Fruit fly (Drosophila melanogaster) whole organism, embryonic: Measurements from ENCODE around the gene CAH1.

Experiments used
- Atf-2 ChIP-seq: fragments of 200-800 bp; sonication (Bioruptor generic); optimal IDR thresholded peaks from 2 replicates; lab custom pipeline; 2016; ENCODE audit warnings: missing biosample characterization, missing genetic modification characterization
- Awh ChIP-seq: fragments of 200-800 bp; sonication (Bioruptor generic); IDR thresholded peaks from 2 replicates; pipeline ENCODE4, ENCODE4 v1.3.6; 2022; ENCODE audit warnings: missing biosample characterization, missing genetic modification characterization
- CG10147 ChIP-seq: fragments of 200-800 bp; sonication (Bioruptor generic); optimal IDR thresholded peaks from 2 replicates; lab custom pipeline; 2019; ENCODE audit warnings: missing biosample characterization, mild to moderate bottlenecking, missing genetic modification characterization, moderate library complexity
- CG10209 ChIP-seq: fragments of 200-800 bp; sonication (Bioruptor generic); optimal IDR thresholded peaks from 3 replicates; lab custom pipeline; 2017; ENCODE audit warnings: missing biosample characterization, mild to moderate bottlenecking, missing genetic modification characterization, missing genetic modification reagents
- CG10543 ChIP-seq: fragments of 200-800 bp; sonication (Bioruptor generic); optimal IDR thresholded peaks from 3 replicates; lab custom pipeline; 2017; ENCODE audit warnings: missing biosample characterization, mild to moderate bottlenecking, missing genetic modification characterization, moderate library complexity
- CG11398 ChIP-seq: fragments of 200-800 bp; sonication (Bioruptor generic); optimal IDR thresholded peaks from 2 replicates; lab custom pipeline; 2016; ENCODE audit warnings: missing biosample characterization, missing genetic modification characterization
- CG11504 ChIP-seq: fragments of 200-800 bp; sonication (Bioruptor generic); optimal IDR thresholded peaks from 3 replicates; lab custom pipeline; 2019; ENCODE audit warnings: missing biosample characterization, mild to moderate bottlenecking, missing genetic modification characterization, moderate library complexity
- CG12071 ChIP-seq: fragments of 200-800 bp; sonication (Bioruptor generic); optimal IDR thresholded peaks from 3 replicates; lab custom pipeline; 2018; ENCODE audit warnings: missing biosample characterization, mild to moderate bottlenecking, missing genetic modification characterization
- CG1233 ChIP-seq: fragments of 200-800 bp; sonication (Bioruptor generic); optimal IDR thresholded peaks from 4 replicates; lab custom pipeline; 2018; ENCODE audit warnings: missing biosample characterization, mild to moderate bottlenecking, missing genetic modification characterization
- CG13123 ChIP-seq: fragments of 200-800 bp; sonication (Bioruptor generic); optimal IDR thresholded peaks from 2 replicates; lab custom pipeline; 2016; ENCODE audit warnings: missing biosample characterization, missing genetic modification characterization
- CG13424 ChIP-seq: fragments of 200-800 bp; sonication (Bioruptor generic); optimal IDR thresholded peaks from 2 replicates; lab custom pipeline; 2019; ENCODE audit warnings: missing biosample characterization, mild to moderate bottlenecking, missing genetic modification characterization, moderate library complexity
- CG13775 ChIP-seq: fragments of 200-800 bp; sonication (Bioruptor generic); optimal IDR thresholded peaks from 3 replicates; lab custom pipeline; 2017; ENCODE audit warnings: missing biosample characterization, mild to moderate bottlenecking, missing genetic modification characterization
- CG15073 ChIP-seq: fragments of 200-800 bp; sonication (Bioruptor generic); optimal IDR thresholded peaks from 2 replicates; lab custom pipeline; 2016; ENCODE audit warnings: missing biosample characterization, missing genetic modification characterization
- CG17328 ChIP-seq: fragments of 200-800 bp; sonication (Bioruptor generic); IDR thresholded peaks from 2 replicates; pipeline ENCODE4 v1.3.6; 2022; ENCODE audit warnings: missing biosample characterization, missing genetic modification characterization
- CG18011 ChIP-seq: fragments of 200-800 bp; sonication (Bioruptor generic); optimal IDR thresholded peaks from 2 replicates; lab custom pipeline; 2017; ENCODE audit warnings: missing biosample characterization, missing genetic modification characterization, mild to moderate bottlenecking, moderate library complexity, missing genotype
- CG2116 ChIP-seq: fragments of 200-800 bp; sonication (Bioruptor generic); optimal IDR thresholded peaks from 3 replicates; lab custom pipeline; 2018; ENCODE audit warnings: missing biosample characterization, mild to moderate bottlenecking, missing genetic modification characterization
- CG30431 ChIP-seq: fragments of 200-800 bp; sonication (Bioruptor generic); optimal IDR thresholded peaks from 2 replicates; lab custom pipeline; 2017; ENCODE audit warnings: missing biosample characterization, missing genetic modification characterization
- CG34224 ChIP-seq: fragments of 200-800 bp; sonication (Bioruptor generic); IDR thresholded peaks from 3 replicates; pipeline ENCODE4 v1.3.6; 2022; ENCODE audit warnings: missing biosample characterization, missing genetic modification characterization; ENCODE audit not compliant: partially characterized antibody
- CG7963 ChIP-seq: fragments of 200-800 bp; sonication (Bioruptor generic); IDR thresholded peaks from 3 replicates; pipeline ENCODE4 v1.3.6; 2022; ENCODE audit warnings: missing biosample characterization, missing genetic modification characterization; ENCODE audit not compliant: partially characterized antibody
- CG9609 ChIP-seq: fragments of 200-800 bp; sonication (Bioruptor generic); optimal IDR thresholded peaks from 3 replicates; lab custom pipeline; 2016; ENCODE audit warnings: missing biosample characterization, missing genetic modification characterization
- CG9727 ChIP-seq: fragments of 200-800 bp; sonication (Bioruptor generic); optimal IDR thresholded peaks from 3 replicates; lab custom pipeline; 2017; ENCODE audit warnings: missing biosample characterization, mild to moderate bottlenecking, missing genetic modification characterization
- CG9817 ChIP-seq: fragments of 200-800 bp; sonication (Bioruptor generic); optimal IDR thresholded peaks from 2 replicates; lab custom pipeline; 2018; ENCODE audit warnings: missing biosample characterization, mild to moderate bottlenecking, missing genetic modification characterization, moderate library complexity
- Hr51 ChIP-seq, 2 experiments: fragments of 200-800 bp; sonication (Bioruptor generic); optimal IDR thresholded peaks; 2 replicates in 1 of 2; 3 replicates in 1 of 2; lab custom pipeline; 2016 to 2018; ENCODE audit warnings: missing biosample characterization in 2 of 2, missing genetic modification characterization in 2 of 2, mild to moderate bottlenecking in 1 of 2, moderate library complexity in 1 of 2
- Mes4 ChIP-seq: fragments of 200-800 bp; sonication (Bioruptor generic); optimal IDR thresholded peaks from 2 replicates; lab custom pipeline; 2016; ENCODE audit warnings: missing biosample characterization, missing genetic modification characterization
- NFAT ChIP-seq: fragments of 200-800 bp; sonication (Bioruptor generic); IDR thresholded peaks from 2 replicates; pipeline ENCODE4 v1.3.6; 2022; ENCODE audit warnings: missing biosample characterization, missing genetic modification characterization
- Rfx ChIP-seq: fragments of 200-800 bp; sonication (Bioruptor generic); IDR thresholded peaks from 2 replicates; pipeline ENCODE4 v1.3.6; 2022; ENCODE audit warnings: missing biosample characterization, missing genetic modification characterization
- Rx ChIP-seq: fragments of 200-800 bp; sonication (Bioruptor generic); IDR thresholded peaks from 2 replicates; pipeline ENCODE4 v1.3.6; 2022; ENCODE audit warnings: missing biosample characterization, missing genetic modification characterization
- Usf ChIP-seq: fragments of 200-800 bp; sonication (Bioruptor generic); optimal IDR thresholded peaks from 2 replicates; lab custom pipeline; 2017; ENCODE audit warnings: missing genotype, missing biosample characterization, missing genetic modification characterization
- Vsx1 ChIP-seq: fragments of 200-800 bp; sonication (Bioruptor generic); optimal IDR thresholded peaks from 2 replicates; lab custom pipeline; 2017; ENCODE audit warnings: missing biosample characterization, mild to moderate bottlenecking, missing genetic modification characterization, missing genetic modification reagents
- bbx ChIP-seq: fragments of 200-800 bp; sonication (Bioruptor generic); IDR thresholded peaks from 2 replicates; pipeline ENCODE4 v1.3.6; 2022; ENCODE audit warnings: missing biosample characterization, missing genetic modification characterization; ENCODE audit not compliant: partially characterized antibody
- dm ChIP-seq: fragments of 200-800 bp; sonication (Bioruptor generic); optimal IDR thresholded peaks from 3 replicates; lab custom pipeline; 2016; ENCODE audit warnings: missing biosample characterization, missing genetic modification characterization
- dmrt11E ChIP-seq: fragments of 200-800 bp; sonication (Bioruptor generic); optimal IDR thresholded peaks from 3 replicates; lab custom pipeline; 2018; ENCODE audit warnings: missing biosample characterization, mild to moderate bottlenecking, missing genetic modification characterization, moderate library complexity
- dpn ChIP-seq, 2 experiments: fragments of 200-800 bp; sonication (Bioruptor generic); optimal IDR thresholded peaks; 3 replicates each; lab custom pipeline; 2016; ENCODE audit warnings: missing biosample characterization in 2 of 2, missing genetic modification characterization in 2 of 2
- fd3F ChIP-seq: fragments of 200-800 bp; sonication (Bioruptor generic); optimal IDR thresholded peaks from 2 replicates; lab custom pipeline; 2018; ENCODE audit warnings: missing biosample characterization, mild to moderate bottlenecking, missing genetic modification characterization, moderate library complexity
- grau ChIP-seq: fragments of 200-800 bp; optimal IDR thresholded peaks from 3 replicates; lab custom pipeline; 2019; ENCODE audit warnings: missing biosample characterization, mild to moderate bottlenecking, missing genetic modification characterization, moderate library complexity
- her ChIP-seq: fragments of 200-800 bp; sonication (Bioruptor generic); optimal IDR thresholded peaks from 2 replicates; lab custom pipeline; 2016; ENCODE audit warnings: missing biosample characterization, missing genetic modification characterization
- kah ChIP-seq: fragments of 200-800 bp; sonication (Bioruptor generic); optimal IDR thresholded peaks from 2 replicates; lab custom pipeline; 2018; ENCODE audit warnings: missing biosample characterization, mild to moderate bottlenecking, missing genetic modification characterization
- mam ChIP-seq: fragments of 200-800 bp; sonication (Bioruptor generic); optimal IDR thresholded peaks from 3 replicates; lab custom pipeline; 2016; ENCODE audit warnings: missing biosample characterization, missing genetic modification characterization
- pum ChIP-seq: fragments of 200-800 bp; sonication (Bioruptor generic); optimal IDR thresholded peaks from 2 replicates; lab custom pipeline; 2016; ENCODE audit warnings: missing biosample characterization, missing genetic modification characterization
- pzg ChIP-seq: fragments of 200-800 bp; sonication (Bioruptor generic); optimal IDR thresholded peaks from 3 replicates; lab custom pipeline; 2018; ENCODE audit warnings: missing biosample characterization, mild to moderate bottlenecking, missing genetic modification characterization, moderate library complexity
- sc ChIP-seq, 3 experiments: fragments of >200 bp in 2 of 3; fragments of 200-800 bp in 1 of 3; sonication (Bioruptor generic) in 1 of 3; optimal IDR thresholded peaks; 2 replicates in 2 of 3; 3 replicates in 1 of 3; lab custom pipeline; 2017; ENCODE audit warnings: mild to moderate bottlenecking in 1 of 3, missing biosample characterization in 1 of 3, missing genetic modification characterization in 1 of 3, missing genetic modification reagents in 1 of 3
- schlank ChIP-seq: fragments of 200-800 bp; sonication (Bioruptor generic); optimal IDR thresholded peaks from 2 replicates; lab custom pipeline; 2018; ENCODE audit warnings: missing biosample characterization, mild to moderate bottlenecking, missing genetic modification characterization
- sens ChIP-seq: fragments of 200-800 bp; sonication (Bioruptor generic); peaks from one replicate; lab custom pipeline; 2016; ENCODE audit warnings: missing biosample characterization, missing genetic modification characterization
- sima ChIP-seq: fragments of 200-800 bp; sonication (Bioruptor generic); optimal IDR thresholded peaks from 2 replicates; lab custom pipeline; 2016; ENCODE audit warnings: missing biosample characterization, missing genetic modification characterization
- sisA ChIP-seq: fragments of 200-800 bp; sonication (Bioruptor generic); IDR thresholded peaks from 2 replicates; pipeline ENCODE4 v1.3.6; 2022; ENCODE audit warnings: missing biosample characterization, missing genetic modification characterization
- sug ChIP-seq: fragments of 200-800 bp; optimal IDR thresholded peaks from 2 replicates; lab custom pipeline; 2019; ENCODE audit warnings: missing biosample characterization, mild to moderate bottlenecking, missing genetic modification characterization, moderate library complexity
- toy ChIP-seq: fragments of 200-800 bp; sonication (Bioruptor generic); IDR thresholded peaks from 2 replicates; pipeline ENCODE4 v1.3.6; 2022; ENCODE audit warnings: missing biosample characterization, missing genetic modification characterization
- zen ChIP-seq: fragments of 200-800 bp; sonication (Bioruptor generic); optimal IDR thresholded peaks from 3 replicates; lab custom pipeline; 2018; ENCODE audit warnings: missing biosample characterization, mild to moderate bottlenecking, missing genetic modification characterization, moderate library complexity
- zf30C ChIP-seq: fragments of 200-800 bp; sonication (Bioruptor generic); optimal IDR thresholded peaks from 3 replicates; lab custom pipeline; 2018; ENCODE audit warnings: missing biosample characterization, mild to moderate bottlenecking, missing genetic modification characterization

Gene CAH1

DNA sequence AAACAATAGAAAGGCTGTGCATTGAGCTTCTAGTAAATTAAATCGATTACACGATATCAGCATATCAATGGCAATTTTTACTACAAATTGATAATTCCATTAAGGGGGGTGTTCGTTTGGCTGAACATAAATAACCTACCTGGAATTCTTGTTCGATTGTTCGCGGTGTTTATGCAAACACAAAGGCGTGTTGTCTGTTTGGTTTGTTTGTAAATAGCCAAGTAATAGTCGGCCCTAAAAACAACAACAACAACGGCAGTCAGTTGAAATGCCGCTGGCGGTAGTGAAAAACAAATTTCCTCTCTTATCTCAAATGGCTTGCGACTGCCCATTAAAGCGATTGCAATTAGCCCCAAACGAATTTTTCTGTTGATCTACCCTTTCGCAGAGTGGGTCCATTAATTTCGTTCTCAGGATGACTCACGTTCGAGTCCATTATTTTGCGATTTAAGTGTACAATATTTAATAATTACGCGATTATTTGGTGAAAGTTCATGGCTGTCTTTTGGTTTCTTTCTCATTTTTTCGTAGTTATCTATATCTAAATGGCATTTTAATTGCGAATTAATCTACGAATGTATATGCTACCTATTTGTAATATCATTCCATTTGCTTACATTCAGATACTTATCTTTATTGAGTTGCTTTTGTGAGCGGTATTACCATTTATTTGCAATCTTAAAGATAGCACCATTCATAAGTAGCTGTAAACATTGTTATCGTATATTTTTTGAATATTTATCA, 35.4 kb downstream of the CAH1 start (continued):
- TF ChIP-seq toy (no peak), Usf (GFP tag; lab: Kevin White, UChicago) (no peak), pzg (GFP tag; lab: Kevin White, UChicago) (no peak), CG10543 (GFP tag; lab: Kevin White, UChicago) (peak; percentile 0), zf30C (GFP tag; lab: Kevin White, UChicago) (no peak), CG2116 (GFP tag; lab: Kevin White, UChicago) (no peak), CG9817 (tag; lab: Kevin White, UChicago) (peak; percentile 18), Atf-2 (no peak), sens (GFP tag; lab: Kevin White, UChicago) (peak; percentile 84), bbx (GFP tag; lab: Robert Waterston, UW) (no peak), dmrt11E (no peak), CG13424 (tag; lab: Kevin White, UChicago) (peak; percentile 22), CG1233 (GFP tag; lab: Kevin White, UChicago) (no peak), Vsx1 (peak; percentile 23), CG12071 (GFP tag; lab: Kevin White, UChicago) (peak; percentile 5), sima (GFP tag; lab: Kevin White, UChicago) (no peak), NFAT (no peak), fd3F (GFP tag; lab: Kevin White, UChicago) (no peak), CG10209 (GFP tag; lab: Kevin White, UChicago) (peak; percentile 16), her (GFP tag; lab: Kevin White, UChicago) (no peak), CG17328 (GFP tag; lab: Robert Waterston, UW) (no peak), dm (no peak), dpn (GFP tag; optimal IDR thresholded peaks at IDR 0.05; lab: Kevin White, UChicago) (no peak), CG11398 (GFP tag; lab: Kevin White, UChicago) (peak; percentile 40), CG10147 (no peak), Hr51 (GFP tag; optimal IDR thresholded peaks at IDR 0.05; lab: Kevin White, UChicago) (peak in 1 of 2 experiments; percentile 43), sc (optimal IDR thresholded peaks at IDR 0.05; lab: Kevin White, UChicago) (no peak), sc (GFP tag; optimal IDR thresholded peaks at IDR 0.05; lab: Kevin White, UChicago) (peak; percentile 16), Rx (GFP tag; lab: Robert Waterston, UW) (no peak), CG18011 (GFP tag; lab: Kevin White, UChicago) (no peak), Rfx (GFP tag; lab: Robert Waterston, UW) (peak; percentile 36), Mes4 (peak; percentile 16), zen (tag; lab: Kevin White, UChicago) (no peak), CG30431 (GFP tag; lab: Kevin White, UChicago) (no peak), pum (no peak), sug (tag; lab: Kevin White, UChicago) (peak; percentile 41), mam (GFP tag; lab: Kevin White, UChicago) (peak; percentile 35), Awh (peak; percentile 68; the same call in 1 of the 2 replicates), CG9609 (no peak), CG13123 (no peak), kah (GFP tag; lab: Kevin White, UChicago) (no peak), sisA (GFP tag; lab: Robert Waterston, UW) (no peak), CG13775 (GFP tag; lab: Kevin White, UChicago) (no peak), CG34224 (GFP tag; lab: Robert Waterston, UW) (no peak), CG7963 (GFP tag; lab: Robert Waterston, UW) (no peak), CG15073 (GFP tag; lab: Kevin White, UChicago) (no peak), CG9727 (peak; percentile 33), CG11504 (tag; lab: Kevin White, UChicago) (peak; percentile 39), grau (tag; lab: Kevin White, UChicago) (peak; percentile 40), schlank (peak; percentile 11)
